Fruit fly (Drosophila melanogaster) Kc167 (cell line): Measurements from ENCODE around the gene CG7322.

ENCODE experiments used
- Myc ChIP-seq: fragments of >200 bp; optimal IDR thresholded peaks from 2 replicates; lab custom pipeline; 2017; ENCODE audit warnings: missing external identifiers
- Sin3A ChIP-seq: fragments of >200 bp; optimal IDR thresholded peaks from 2 replicates; lab custom pipeline; 2018; ENCODE audit warnings: missing external identifiers
- h ChIP-seq: fragments of >200 bp; optimal IDR thresholded peaks from 3 replicates; lab custom pipeline; 2018; ENCODE audit warnings: missing external identifiers
- insv ChIP-seq: fragments of >200 bp; optimal IDR thresholded peaks from 3 replicates; lab custom pipeline; 2018; ENCODE audit warnings: missing external identifiers
- psq ChIP-seq: fragments of >200 bp; optimal IDR thresholded peaks from 2 replicates; lab custom pipeline; 2017; ENCODE audit warnings: missing external identifiers
- ttk ChIP-seq: sonication (Bioruptor generic); optimal IDR thresholded peaks from 2 replicates; lab custom pipeline; 2017; ENCODE audit warnings: missing external identifiers

- TF ChIP-seq h (lab: Kevin White, UChicago), result no peak
- no peak for TF ChIP-seq psq
- no peak for TF ChIP-seq insv (lab: Kevin White, UChicago)
- TF ChIP-seq Sin3A (lab: Kevin White, UChicago), result no peak
- TF ChIP-seq ttk (lab: Kevin White, UChicago), result no peak
- TF ChIP-seq Myc (lab: Kevin White, UChicago), result no peak
Measured at dm6 chrX:18902800-18903199, 45.2 kb upstream of the CG7322 start.
